Fruit fly (Drosophila melanogaster): Measurements from ENCODE around the gene CG17328.

The CG17328 gene

DNA sequence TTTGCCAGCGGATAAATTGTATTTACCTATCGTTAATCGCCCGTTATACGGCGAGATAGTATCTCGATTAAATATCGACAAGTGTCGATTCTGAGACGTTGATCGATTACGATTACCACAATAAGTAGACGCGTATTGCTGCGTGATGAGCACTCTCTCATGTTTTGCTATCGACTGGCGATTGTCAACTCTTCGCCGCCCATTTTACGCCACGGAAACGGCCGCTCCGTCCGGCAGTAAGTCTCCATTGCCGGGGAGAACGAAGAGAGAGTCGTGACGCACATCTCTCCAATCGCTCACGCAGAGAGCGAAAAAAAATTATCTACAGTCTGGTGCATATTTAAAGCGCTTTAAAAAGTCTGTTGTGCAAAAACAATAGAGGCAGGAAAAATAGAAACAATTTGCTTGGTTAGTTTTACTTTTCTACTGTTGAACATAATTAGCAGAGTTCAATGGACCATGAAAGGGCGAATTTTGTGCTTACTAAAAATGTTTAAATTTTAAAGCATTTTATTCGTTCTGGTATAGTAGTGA is 48.1 kb upstream of the CG17328 start, which contains the start of gene CG46309 (continued):
- TF ChIP-seq lab (GFP tag; optimal IDR thresholded peaks at IDR 0.05), result peak; percentile 59
- TF ChIP-seq CG11398 (GFP tag; optimal IDR thresholded peaks at IDR 0.05), result peak; percentile 9
- TF ChIP-seq Bgb (GFP tag; IDR thresholded peaks at IDR 0.05; ENCODE audit: partially characterized antibody), result peak; percentile 94
- TF ChIP-seq cad (GFP tag; optimal IDR thresholded peaks at IDR 0.05), result no peak
- TF ChIP-seq disco-r (GFP tag; optimal IDR thresholded peaks at IDR 0.05), result peak; percentile 43
- peak; percentile 58 for TF ChIP-seq PHDP (tag; optimal IDR thresholded peaks at IDR 0.05)
- no peak for TF ChIP-seq Ravus (GFP tag; IDR thresholded peaks at IDR 0.05)
- peak; percentile 23 for TF ChIP-seq schlank (tag; optimal IDR thresholded peaks at IDR 0.05)
- TF ChIP-seq Mad (GFP tag; optimal IDR thresholded peaks at IDR 0.05), result no peak
- TF ChIP-seq Kr (GFP tag; optimal IDR thresholded peaks at IDR 0.05), result no peak
- TF ChIP-seq CG18619 (GFP tag; optimal IDR thresholded peaks at IDR 0.05), result peak; percentile 25
- peak in 1 of 2 experiments; percentile 31 for TF ChIP-seq Hr51 (GFP tag; optimal IDR thresholded peaks at IDR 0.05)
- peak; percentile 40 for TF ChIP-seq exex (tag; optimal IDR thresholded peaks at IDR 0.05)
- TF ChIP-seq Sin3A (optimal IDR thresholded peaks at IDR 0.05), result no peak
- peak; percentile 23 for TF ChIP-seq B-H2 (GFP tag; optimal IDR thresholded peaks at IDR 0.05)
- TF ChIP-seq Sox100B (GFP tag; optimal IDR thresholded peaks at IDR 0.05), result peak; percentile 33
- TF ChIP-seq sna (GFP tag; IDR thresholded peaks at IDR 0.05; ENCODE audit: partially characterized antibody), result peak; percentile 92
- peak; percentile 10 for TF ChIP-seq CG1602 (GFP tag; optimal IDR thresholded peaks at IDR 0.05)
- TF ChIP-seq bowl (GFP tag; IDR thresholded peaks at IDR 0.05), result peak; percentile 53; the same call in 1 of the 2 replicates
- TF ChIP-seq CG1024 (GFP tag; IDR thresholded peaks at IDR 0.05), result no peak
- peak; percentile 99 for TF ChIP-seq HLH4C (GFP tag; IDR thresholded peaks at IDR 0.05; ENCODE audit: partially characterized antibody)
- TF ChIP-seq ato (GFP tag; IDR thresholded peaks at IDR 0.05; ENCODE audit: partially characterized antibody), result peak; percentile 98
- peak; percentile 59 for TF ChIP-seq CG2116 (GFP tag; optimal IDR thresholded peaks at IDR 0.05)
- peak; percentile 25 for TF ChIP-seq gro (GFP tag; optimal IDR thresholded peaks at IDR 0.05)
- TF ChIP-seq Fer3 (tag; optimal IDR thresholded peaks at IDR 0.05), result peak; percentile 12
- TF ChIP-seq CG12155 (GFP tag; optimal IDR thresholded peaks at IDR 0.05), result peak; percentile 35
- TF ChIP-seq CTCF (GFP tag; optimal IDR thresholded peaks at IDR 0.05), result no peak
- no peak for TF ChIP-seq NC2β (GFP tag; optimal IDR thresholded peaks at IDR 0.05)
- no peak for TF ChIP-seq CG16779 (GFP tag; IDR thresholded peaks at IDR 0.05)
- TF ChIP-seq CrebB (tag; optimal IDR thresholded peaks at IDR 0.05), result peak; percentile 72
- peak; percentile 47 for TF ChIP-seq tap (tag; optimal IDR thresholded peaks at IDR 0.05)
- TF ChIP-seq CG2120 (GFP tag; optimal IDR thresholded peaks at IDR 0.05), result peak; percentile 74
- peak; percentile 94 for TF ChIP-seq bbx (GFP tag; IDR thresholded peaks at IDR 0.05; ENCODE audit: partially characterized antibody)
- TF ChIP-seq nau (GFP tag; optimal IDR thresholded peaks at IDR 0.05), result no peak
- no peak for TF ChIP-seq lola (GFP tag; optimal IDR thresholded peaks at IDR 0.05)
- no peak for TF ChIP-seq peb (GFP tag; IDR thresholded peaks at IDR 0.05)
- TF ChIP-seq CG4707 (GFP tag; optimal IDR thresholded peaks at IDR 0.05), result peak; percentile 48
- TF ChIP-seq sens (GFP tag), result peak; percentile 85
- no peak for TF ChIP-seq CG31365 (tag; optimal IDR thresholded peaks at IDR 0.05)
- TF ChIP-seq sr (GFP tag; IDR thresholded peaks at IDR 0.05), result no peak
- no peak for TF ChIP-seq eyg (GFP tag; optimal IDR thresholded peaks at IDR 0.05)
- TF ChIP-seq br (optimal IDR thresholded peaks at IDR 0.05), result no peak
- peak; percentile 3 for TF ChIP-seq CG7786 (GFP tag; optimal IDR thresholded peaks at IDR 0.05)
- peak; percentile 93 for TF ChIP-seq CG13287 (GFP tag; IDR thresholded peaks at IDR 0.05; ENCODE audit: partially characterized antibody)
- peak; percentile 17 for TF ChIP-seq CG6765 (GFP tag; optimal IDR thresholded peaks at IDR 0.05)
- peak; percentile 48 for TF ChIP-seq pho (GFP tag; optimal IDR thresholded peaks at IDR 0.05)
- TF ChIP-seq grn (GFP tag; optimal IDR thresholded peaks at IDR 0.05), result peak; percentile 79
- no peak for TF ChIP-seq pan (optimal IDR thresholded peaks at IDR 0.05)
- TF ChIP-seq pan (GFP tag; optimal IDR thresholded peaks at IDR 0.05 in 1 of 2, IDR thresholded peaks at IDR 0.05 in 1 of 2), result no peak
- no peak for TF ChIP-seq CG8089 (GFP tag; optimal IDR thresholded peaks at IDR 0.05)
- peak; percentile 95 for TF ChIP-seq CG14860 (GFP tag; IDR thresholded peaks at IDR 0.05; ENCODE audit: partially characterized antibody)

All from whole organism, embryonic.